Fruit fly (Drosophila melanogaster) whole organism, prepupa: ENCODE results near the gene Ugt37A2.

Experiments
- CG10631 ChIP-seq: fragments of 200-800 bp; sonication (Bioruptor generic); optimal IDR thresholded peaks from 2 replicates; lab custom pipeline; 2016; ENCODE audit warnings: missing biosample characterization, missing genetic modification characterization
- CG10669 ChIP-seq: fragments of 200-800 bp; sonication (Bioruptor generic); optimal IDR thresholded peaks from 3 replicates; lab custom pipeline; 2018; ENCODE audit warnings: missing biosample characterization, mild to moderate bottlenecking, missing genetic modification characterization, moderate library complexity
- CG11294 ChIP-seq: fragments of 200-800 bp; sonication (Bioruptor generic); IDR thresholded peaks from 2 replicates; pipeline ENCODE4 v1.3.6; 2022; ENCODE audit warnings: missing biosample characterization, missing genetic modification characterization
- CG11762 ChIP-seq: fragments of 200-800 bp; sonication (Bioruptor generic); optimal IDR thresholded peaks from 3 replicates; lab custom pipeline; 2016; ENCODE audit warnings: missing biosample characterization, missing genetic modification characterization; ENCODE audit not compliant: insufficient read depth
- CG11902 ChIP-seq: fragments of 200-800 bp; sonication (Bioruptor generic); optimal IDR thresholded peaks from 3 replicates; lab custom pipeline; 2016; ENCODE audit warnings: missing biosample characterization, missing genetic modification characterization
- CG1621 ChIP-seq: fragments of 200-800 bp; sonication (Bioruptor generic); optimal IDR thresholded peaks from 3 replicates; lab custom pipeline; 2018; ENCODE audit warnings: missing biosample characterization, mild to moderate bottlenecking, missing genetic modification characterization
- CG16779 ChIP-seq: fragments of 200-800 bp; sonication (Bioruptor generic); optimal IDR thresholded peaks from 3 replicates; lab custom pipeline; 2017; ENCODE audit warnings: missing biosample characterization, mild to moderate bottlenecking, missing genetic modification characterization
- CG3032 ChIP-seq: fragments of 200-800 bp; optimal IDR thresholded peaks from 2 replicates; lab custom pipeline; 2019; ENCODE audit warnings: missing biosample characterization, mild to moderate bottlenecking, missing genetic modification characterization, moderate library complexity
- CG31627 ChIP-seq: fragments of 200-800 bp; sonication (Bioruptor generic); optimal IDR thresholded peaks from 3 replicates; lab custom pipeline; 2016; ENCODE audit warnings: missing biosample characterization, missing genetic modification characterization
- CG32006 ChIP-seq: fragments of 200-800 bp; sonication (Bioruptor generic); optimal IDR thresholded peaks from 3 replicates; lab custom pipeline; 2017; ENCODE audit warnings: missing biosample characterization, mild to moderate bottlenecking, missing genetic modification characterization
- CG34406 ChIP-seq: fragments of 200-800 bp; sonication (Bioruptor generic); optimal IDR thresholded peaks from 3 replicates; lab custom pipeline; 2016; ENCODE audit warnings: missing biosample characterization, missing genetic modification characterization
- CG3919 ChIP-seq: fragments of 200-800 bp; sonication (Bioruptor generic); optimal IDR thresholded peaks from 3 replicates; lab custom pipeline; 2016; ENCODE audit warnings: missing biosample characterization, missing genetic modification characterization
- CG4318 ChIP-seq: fragments of 200-800 bp; sonication (Bioruptor generic); optimal IDR thresholded peaks from 3 replicates; lab custom pipeline; 2017; ENCODE audit warnings: missing biosample characterization, mild to moderate bottlenecking, missing genetic modification characterization
- CG6163 ChIP-seq: fragments of 200-800 bp; sonication (Bioruptor generic); IDR thresholded peaks from 3 replicates; pipeline ENCODE4 v1.3.6; 2022; ENCODE audit warnings: missing biosample characterization, missing genetic modification characterization
- CG6276 ChIP-seq: fragments of 200-800 bp; sonication (Bioruptor generic); optimal IDR thresholded peaks from 2 replicates; lab custom pipeline; 2017; ENCODE audit warnings: missing biosample characterization, mild to moderate bottlenecking, missing genetic modification characterization
- CG6792 ChIP-seq: fragments of 200-800 bp; sonication (Bioruptor generic); optimal IDR thresholded peaks from 3 replicates; lab custom pipeline; 2016; ENCODE audit warnings: missing biosample characterization, missing genetic modification characterization
- CG6854 ChIP-seq: fragments of 200-800 bp; sonication (Bioruptor generic); optimal IDR thresholded peaks from 2 replicates; lab custom pipeline; 2017; ENCODE audit warnings: missing biosample characterization, mild to moderate bottlenecking, missing genetic modification characterization
- CG7368 ChIP-seq: fragments of 200-800 bp; sonication (Bioruptor generic); optimal IDR thresholded peaks from 3 replicates; lab custom pipeline; 2016; ENCODE audit warnings: missing biosample characterization, missing genetic modification characterization
- CG8119 ChIP-seq: fragments of 200-800 bp; sonication (Bioruptor generic); IDR thresholded peaks from 3 replicates; pipeline ENCODE4 v1.3.6; 2022; ENCODE audit warnings: missing biosample characterization, missing genetic modification characterization
- CG8319 ChIP-seq: fragments of 200-800 bp; sonication (Bioruptor generic); optimal IDR thresholded peaks from 3 replicates; lab custom pipeline; 2016; ENCODE audit warnings: missing biosample characterization, missing genetic modification characterization
- CG8632 ChIP-seq: fragments of 200-800 bp; sonication (Bioruptor generic); optimal IDR thresholded peaks from 3 replicates; lab custom pipeline; 2016; ENCODE audit warnings: missing biosample characterization, missing genetic modification characterization
- CG9139 ChIP-seq: fragments of 200-800 bp; sonication (Bioruptor generic); optimal IDR thresholded peaks from 3 replicates; lab custom pipeline; 2017; ENCODE audit warnings: missing biosample characterization, mild to moderate bottlenecking, missing genetic modification characterization
- Eip75B ChIP-seq: fragments of 200-800 bp; sonication (Bioruptor generic); optimal IDR thresholded peaks from 3 replicates; lab custom pipeline; 2016; ENCODE audit warnings: missing biosample characterization, missing genetic modification characterization
- Eip78C ChIP-seq: fragments of 200-800 bp; sonication (Bioruptor generic); peaks from one replicate; lab custom pipeline; 2016; ENCODE audit warnings: missing biosample characterization, missing genetic modification characterization
- Eip93F ChIP-seq: fragments of 200-800 bp; sonication (Bioruptor generic); optimal IDR thresholded peaks from 2 replicates; lab custom pipeline; 2016; ENCODE audit warnings: missing biosample characterization, mild to moderate bottlenecking, missing genetic modification characterization
- Ets21C ChIP-seq: fragments of 200-800 bp; sonication (Bioruptor generic); optimal IDR thresholded peaks from 3 replicates; lab custom pipeline; 2016; ENCODE audit warnings: missing biosample characterization, missing genetic modification characterization
- Ets96B ChIP-seq: fragments of 200-800 bp; optimal IDR thresholded peaks from 2 replicates; lab custom pipeline; 2019; ENCODE audit warnings: missing biosample characterization, mild to moderate bottlenecking, missing genetic modification characterization, moderate library complexity
- Gug ChIP-seq: fragments of 200-800 bp; sonication (Bioruptor generic); IDR thresholded peaks from 2 replicates; pipeline ENCODE4 v1.3.6; 2022; ENCODE audit warnings: missing biosample characterization, missing genetic modification characterization
- Hr39 ChIP-seq: fragments of 200-800 bp; sonication (Bioruptor generic); optimal IDR thresholded peaks from 2 replicates; lab custom pipeline; 2016; ENCODE audit warnings: missing biosample characterization, missing genetic modification characterization
- Hr4 ChIP-seq: fragments of 200-800 bp; sonication (Bioruptor generic); optimal IDR thresholded peaks from 3 replicates; lab custom pipeline; 2016; ENCODE audit warnings: missing biosample characterization, missing genetic modification characterization
- Lpt ChIP-seq: fragments of 200-800 bp; sonication (Bioruptor generic); optimal IDR thresholded peaks from 3 replicates; lab custom pipeline; 2016; ENCODE audit warnings: missing biosample characterization, missing genetic modification characterization
- OdsH ChIP-seq: fragments of 200-800 bp; sonication (Bioruptor generic); optimal IDR thresholded peaks from 3 replicates; lab custom pipeline; 2016; ENCODE audit warnings: missing biosample characterization, missing genetic modification characterization
- Smox ChIP-seq: fragments of 200-800 bp; sonication (Bioruptor generic); optimal IDR thresholded peaks from 3 replicates; lab custom pipeline; 2016; ENCODE audit warnings: missing biosample characterization, missing genetic modification characterization
- Sox102F ChIP-seq: fragments of 200-800 bp; sonication (Bioruptor generic); optimal IDR thresholded peaks from 2 replicates; lab custom pipeline; 2016; ENCODE audit warnings: missing biosample characterization, mild to moderate bottlenecking, missing genetic modification characterization
- Sox14 ChIP-seq: fragments of 200-800 bp; sonication (Bioruptor generic); optimal IDR thresholded peaks from 3 replicates; lab custom pipeline; 2016; ENCODE audit warnings: missing biosample characterization, missing genetic modification characterization
- Sox15 ChIP-seq: fragments of 200-800 bp; sonication (Bioruptor generic); optimal IDR thresholded peaks from 3 replicates; lab custom pipeline; 2016; ENCODE audit warnings: missing biosample characterization, missing genetic modification characterization
- achi ChIP-seq: fragments of 200-800 bp; sonication (Bioruptor generic); optimal IDR thresholded peaks from 3 replicates; lab custom pipeline; 2016; ENCODE audit warnings: missing biosample characterization, missing genetic modification characterization
- cyc ChIP-seq: fragments of 200-800 bp; sonication (Bioruptor generic); optimal IDR thresholded peaks from 3 replicates; lab custom pipeline; 2016; ENCODE audit warnings: missing biosample characterization, missing genetic modification characterization
- dac ChIP-seq: fragments of 200-800 bp; sonication (Bioruptor generic); optimal IDR thresholded peaks from 2 replicates; lab custom pipeline; 2017; ENCODE audit warnings: missing biosample characterization, mild to moderate bottlenecking, missing genetic modification characterization
- dsx ChIP-seq: fragments of 200-800 bp; optimal IDR thresholded peaks from 3 replicates; lab custom pipeline; 2019; ENCODE audit warnings: missing biosample characterization, mild to moderate bottlenecking, missing genetic modification characterization, moderate library complexity; ENCODE audit not compliant: poor library complexity, severe bottlenecking
- eg ChIP-seq: fragments of 200-800 bp; sonication (Bioruptor generic); IDR thresholded peaks from 3 replicates; pipeline ENCODE4 v1.3.6; 2022; ENCODE audit warnings: missing biosample characterization, missing genetic modification characterization
- esn ChIP-seq: fragments of 200-800 bp; sonication (Bioruptor generic); optimal IDR thresholded peaks from 2 replicates; lab custom pipeline; 2016; ENCODE audit warnings: missing biosample characterization, mild to moderate bottlenecking, missing genetic modification characterization, moderate library complexity
- fd59A ChIP-seq: fragments of 200-800 bp; sonication (Bioruptor generic); optimal IDR thresholded peaks from 2 replicates; lab custom pipeline; 2017; ENCODE audit warnings: missing biosample characterization, mild to moderate bottlenecking, missing genetic modification characterization, missing genetic modification reagents
- fd85E ChIP-seq: fragments of 200-800 bp; sonication (Bioruptor generic); optimal IDR thresholded peaks from 3 replicates; lab custom pipeline; 2016; ENCODE audit warnings: missing biosample characterization, missing genetic modification characterization
- fkh ChIP-seq: fragments of 200-800 bp; sonication (Bioruptor generic); optimal IDR thresholded peaks from 3 replicates; lab custom pipeline; 2017; ENCODE audit warnings: missing biosample characterization, mild to moderate bottlenecking, missing genetic modification characterization, moderate library complexity
- lz ChIP-seq: fragments of 200-800 bp; sonication (Bioruptor generic); optimal IDR thresholded peaks from 3 replicates; lab custom pipeline; 2016; ENCODE audit warnings: missing biosample characterization, missing genetic modification characterization
- net ChIP-seq: fragments of 200-800 bp; sonication (Bioruptor generic); optimal IDR thresholded peaks from 3 replicates; lab custom pipeline; 2016; ENCODE audit warnings: missing biosample characterization, missing genetic modification characterization
- pdm3 ChIP-seq: fragments of 200-800 bp; sonication (Bioruptor generic); optimal IDR thresholded peaks from 3 replicates; lab custom pipeline; 2016; ENCODE audit warnings: missing biosample characterization, missing genetic modification characterization
- salr ChIP-seq, 2 experiments: fragments of 200-800 bp; sonication (Bioruptor generic); optimal IDR thresholded peaks; 3 replicates each; lab custom pipeline; 2016 to 2018; ENCODE audit warnings: missing biosample characterization in 2 of 2, missing genetic modification characterization in 2 of 2, mild to moderate bottlenecking in 1 of 2
- spab ChIP-seq: fragments of 200-800 bp; sonication (Bioruptor generic); optimal IDR thresholded peaks from 2 replicates; lab custom pipeline; 2017; ENCODE audit warnings: missing biosample characterization, mild to moderate bottlenecking, missing genetic modification characterization, missing genetic modification reagents
- topi ChIP-seq: fragments of 200-800 bp; sonication (Bioruptor generic); optimal IDR thresholded peaks from 3 replicates; lab custom pipeline; 2016; ENCODE audit warnings: missing biosample characterization, missing genetic modification characterization
- vri ChIP-seq: fragments of 200-800 bp; sonication (Bioruptor generic); optimal IDR thresholded peaks from 3 replicates; lab custom pipeline; 2016; ENCODE audit warnings: missing biosample characterization, mild to moderate bottlenecking, missing genetic modification characterization

The Ugt37A2 gene

dm6 chr3R:12722392-12722914 lies 17.0 kb upstream of the Ugt37A2 start, which contains the start of gene Men:
Men (minus strand) TSS chr3R:12722442.
- peak; percentile 47 for TF ChIP-seq CG11762 (GFP tag; lab: Kevin White, UChicago)
- no peak for TF ChIP-seq Sox15
- TF ChIP-seq pdm3 (GFP tag; lab: Kevin White, UChicago) = peak; percentile 52
- no peak for TF ChIP-seq Eip93F (GFP tag; lab: Kevin White, UChicago)
- peak; percentile 60 for TF ChIP-seq achi
- peak; percentile 59 for TF ChIP-seq CG6276 (GFP tag; lab: Kevin White, UChicago)
- TF ChIP-seq fd85E (GFP tag; lab: Kevin White, UChicago) = no peak
- TF ChIP-seq fd59A (GFP tag; lab: Kevin White, UChicago) = peak; percentile 42
- TF ChIP-seq eg = peak; percentile 71
- no peak for TF ChIP-seq CG6854 (GFP tag; lab: Kevin White, UChicago)
- peak; percentile 74 for TF ChIP-seq Hr4 (GFP tag; lab: Kevin White, UChicago)
- peak; percentile 59 for TF ChIP-seq CG6792
- TF ChIP-seq lz (GFP tag; lab: Kevin White, UChicago) = peak; percentile 39
- peak; percentile 85 for TF ChIP-seq Eip78C (GFP tag; lab: Kevin White, UChicago)
- TF ChIP-seq salr (GFP tag; optimal IDR thresholded peaks at IDR 0.05; lab: Kevin White, UChicago) = peak in 1 of 2 experiments; percentile 55
- no peak for TF ChIP-seq dac (GFP tag; lab: Kevin White, UChicago)
- TF ChIP-seq Ets96B = peak; percentile 54
- TF ChIP-seq CG32006 (GFP tag; lab: Kevin White, UChicago) = peak; percentile 73
- TF ChIP-seq Lpt = peak; percentile 49
- peak; percentile 37 for TF ChIP-seq Sox14 (GFP tag; lab: Kevin White, UChicago)
- TF ChIP-seq fkh (GFP tag; lab: Kevin White, UChicago) = no peak
- peak; percentile 22 for TF ChIP-seq spab (GFP tag; lab: Kevin White, UChicago)
- peak; percentile 39 for TF ChIP-seq net (GFP tag; lab: Kevin White, UChicago)
- TF ChIP-seq Eip75B (GFP tag; lab: Kevin White, UChicago) = peak; percentile 27
- TF ChIP-seq CG8119 (GFP tag; lab: Robert Waterston, UW) = peak; percentile 78
- TF ChIP-seq Sox102F (GFP tag; lab: Kevin White, UChicago) = peak; percentile 38
- peak; percentile 60; the same call in 2 of the 3 replicates for TF ChIP-seq CG6163
- TF ChIP-seq Ets21C = no peak
- TF ChIP-seq Hr39 = peak; percentile 19
- TF ChIP-seq CG4318 (GFP tag; lab: Kevin White, UChicago) = peak; percentile 56
- no peak for TF ChIP-seq CG8319 (GFP tag; lab: Kevin White, UChicago)
- peak; percentile 24 for TF ChIP-seq CG16779
- peak; percentile 40 for TF ChIP-seq dsx
- peak; percentile 9 for TF ChIP-seq CG9139
- peak; percentile 37 for TF ChIP-seq CG3919
- TF ChIP-seq CG8632 = peak; percentile 53
- TF ChIP-seq CG11294 (GFP tag; lab: Robert Waterston, UW) = peak; percentile 61; the same call in 1 of the 2 replicates
- TF ChIP-seq esn (GFP tag; lab: Kevin White, UChicago) = peak; percentile 55
- TF ChIP-seq CG10669 (GFP tag; lab: Kevin White, UChicago) = no peak
- peak; percentile 25 for TF ChIP-seq vri (GFP tag; lab: Kevin White, UChicago)
- TF ChIP-seq CG3032 (tag; lab: Kevin White, UChicago) = peak; percentile 71
- TF ChIP-seq Gug (GFP tag; lab: Robert Waterston, UW) = peak; percentile 52; the same call in 1 of the 2 replicates
- TF ChIP-seq OdsH (GFP tag; lab: Kevin White, UChicago) = peak; percentile 52
- peak; percentile 24 for TF ChIP-seq CG11902 (GFP tag; lab: Kevin White, UChicago)
- peak; percentile 32 for TF ChIP-seq CG10631 (GFP tag; lab: Kevin White, UChicago)
- peak; percentile 59 for TF ChIP-seq CG34406 (GFP tag; lab: Kevin White, UChicago)
- peak; percentile 59 for TF ChIP-seq topi
- TF ChIP-seq CG31627 (GFP tag; lab: Kevin White, UChicago) = no peak
- TF ChIP-seq cyc (GFP tag; lab: Kevin White, UChicago) = peak; percentile 48
- TF ChIP-seq CG1621 = peak; percentile 7
- TF ChIP-seq Smox (GFP tag; lab: Kevin White, UChicago) = peak; percentile 39
- peak; percentile 21 for TF ChIP-seq CG7368
